Worm (Caenorhabditis elegans) whole organism, late embryonic: ENCODE measurements around the gene lsd-1.
A peak's percentile ranks its signal among the peaks of the same experiment; 100 is the strongest.
"Not testable (repeated sequence)": the region's sequence is repeated elsewhere in the genome, so short reads cannot be mapped to it uniquely, and the experiment has no call there.

Experiments
- F13H6.1 ChIP-seq: sonication (generic microtip); optimal IDR thresholded peaks from 2 replicates; lab custom pipeline; 2016; ENCODE audit warnings: missing genetic modification characterization, missing compliant biosample characterization
- ceh-14 ChIP-seq: sonication (generic microtip); optimal IDR thresholded peaks from 2 replicates; lab custom pipeline; 2016; ENCODE audit warnings: missing genotype, missing genetic modification characterization, missing compliant biosample characterization
- ceh-18 ChIP-seq: sonication (generic microtip); optimal IDR thresholded peaks from 2 replicates; lab custom pipeline; 2016; ENCODE audit warnings: missing genetic modification characterization, missing compliant biosample characterization
- ceh-19 ChIP-seq: fragments of 200-800 bp; sonication (Bioruptor generic); optimal IDR thresholded peaks from 2 replicates; lab custom pipeline; 2018; ENCODE audit warnings: mild to moderate bottlenecking, missing genetic modification characterization, missing compliant biosample characterization
- ceh-2 ChIP-seq: sonication (generic microtip); optimal IDR thresholded peaks from 2 replicates; lab custom pipeline; 2016; ENCODE audit warnings: missing genotype, missing genetic modification characterization, missing compliant biosample characterization
- ceh-24 ChIP-seq: sonication (generic microtip); optimal IDR thresholded peaks from 2 replicates; lab custom pipeline; 2016; ENCODE audit warnings: mild to moderate bottlenecking, missing genetic modification characterization, missing compliant biosample characterization
- ceh-9 ChIP-seq: sonication (generic microtip); optimal IDR thresholded peaks from 2 replicates; lab custom pipeline; 2016; ENCODE audit warnings: mild to moderate bottlenecking, missing genetic modification characterization, inconsistent platforms, missing compliant biosample characterization
- dve-1 ChIP-seq: sonication (generic microtip); optimal IDR thresholded peaks from 2 replicates; lab custom pipeline; 2017; ENCODE audit warnings: antibody characterized with exemption, mild to moderate bottlenecking, missing genetic modification characterization, missing compliant biosample characterization
- elt-2 ChIP-seq: sonication (generic microtip); optimal IDR thresholded peaks from 2 replicates; lab custom pipeline; 2016; ENCODE audit warnings: missing genetic modification reagents, missing genetic modification characterization, missing compliant biosample characterization
- elt-4 ChIP-seq: sonication (generic microtip); optimal IDR thresholded peaks from 2 replicates; lab custom pipeline; 2016; ENCODE audit warnings: missing genetic modification characterization, missing compliant biosample characterization
- ets-4 ChIP-seq: sonication (generic microtip); optimal IDR thresholded peaks from 2 replicates; lab custom pipeline; 2016; ENCODE audit warnings: missing genetic modification characterization, missing compliant biosample characterization
- eyg-1 ChIP-seq: sonication (generic microtip); optimal IDR thresholded peaks from 2 replicates; lab custom pipeline; 2016; ENCODE audit warnings: missing genotype, missing genetic modification characterization, missing compliant biosample characterization
- fkh-10 ChIP-seq: fragments of 150-350 bp; optimal IDR thresholded peaks from 2 replicates; lab custom pipeline; 2014; ENCODE audit warnings: missing biosample characterization, missing genetic modification reagents, missing genetic modification characterization
- gmeb-2 ChIP-seq: sonication (generic microtip); optimal IDR thresholded peaks from 2 replicates; lab custom pipeline; 2016; ENCODE audit warnings: missing genetic modification characterization, inconsistent platforms, missing compliant biosample characterization
- hlh-13 ChIP-seq: fragments of 200-800 bp; sonication (Bioruptor generic); optimal IDR thresholded peaks from 2 replicates; lab custom pipeline; 2018; ENCODE audit warnings: mild to moderate bottlenecking, missing genetic modification characterization, missing compliant biosample characterization
- hlh-15 ChIP-seq: sonication (generic microtip); optimal IDR thresholded peaks from 2 replicates; lab custom pipeline; 2016; ENCODE audit warnings: missing genetic modification characterization, missing compliant biosample characterization
- hlh-30 ChIP-seq: sonication (generic microtip); optimal IDR thresholded peaks from 2 replicates; lab custom pipeline; 2017; ENCODE audit warnings: antibody characterized with exemption, missing genetic modification characterization, missing compliant biosample characterization; ENCODE audit not compliant: insufficient read depth
- hlh-6 ChIP-seq: sonication (generic microtip); optimal IDR thresholded peaks from 2 replicates; lab custom pipeline; 2016; ENCODE audit warnings: missing genotype, missing genetic modification characterization, missing compliant biosample characterization
- madf-2 ChIP-seq: sonication (generic microtip); optimal IDR thresholded peaks from 2 replicates; lab custom pipeline; 2017; ENCODE audit warnings: missing genetic modification characterization, missing compliant biosample characterization
- nfya-1 ChIP-seq: sonication (generic microtip); optimal IDR thresholded peaks from 2 replicates; lab custom pipeline; 2017; ENCODE audit warnings: missing genetic modification characterization, mild to moderate bottlenecking, missing compliant biosample characterization, antibody characterized with exemption, moderate library complexity
- odd-2 ChIP-seq: sonication (generic microtip); optimal IDR thresholded peaks from 2 replicates; lab custom pipeline; 2017; ENCODE audit warnings: antibody characterized with exemption, mild to moderate bottlenecking, missing genetic modification characterization, missing compliant biosample characterization
- pag-3 ChIP-seq: sonication (generic microtip); optimal IDR thresholded peaks from 2 replicates; lab custom pipeline; 2016; ENCODE audit warnings: missing compliant biosample characterization, missing genetic modification characterization, borderline replicate concordance
- pha-2 ChIP-seq: sonication (generic microtip); optimal IDR thresholded peaks from 2 replicates; lab custom pipeline; 2017; ENCODE audit warnings: mild to moderate bottlenecking, missing genetic modification characterization, missing compliant biosample characterization
- pha-4 ChIP-seq: fragments of 150-350 bp; optimal IDR thresholded peaks from 2 replicates; lab custom pipeline; 2018; ENCODE audit warnings: missing biosample characterization, missing genetic modification reagents, missing genetic modification characterization
- rnt-1 ChIP-seq: sonication (generic microtip); optimal IDR thresholded peaks from 2 replicates; lab custom pipeline; 2016; ENCODE audit warnings: missing genetic modification characterization, missing compliant biosample characterization
- sox-2 ChIP-seq: fragments of 200-800 bp; sonication (Bioruptor generic); IDR thresholded peaks from 2 replicates; pipeline ENCODE4 v1.3.6; 2022; ENCODE audit warnings: missing genetic modification reagents, missing genetic modification characterization, missing compliant biosample characterization
- tbx-2 ChIP-seq: sonication (generic microtip); optimal IDR thresholded peaks from 2 replicates; lab custom pipeline; 2016; ENCODE audit warnings: missing genetic modification characterization, missing compliant biosample characterization
- tbx-7 ChIP-seq: sonication (generic microtip); optimal IDR thresholded peaks from 2 replicates; lab custom pipeline; 2016; ENCODE audit warnings: missing genotype, missing genetic modification characterization, missing compliant biosample characterization
- ttx-3 ChIP-seq: sonication (generic microtip); optimal IDR thresholded peaks from 2 replicates; lab custom pipeline; 2016; ENCODE audit warnings: missing genetic modification reagents, missing genetic modification characterization, missing compliant biosample characterization
- unc-3 ChIP-seq, 2 experiments: fragments of 200-800 bp in 1 of 2; sonication (Bioruptor generic) in 1 of 2; sonication (generic microtip) in 1 of 2; conservative IDR thresholded peaks in 1 of 2; optimal IDR thresholded peaks in 1 of 2; 2 replicates each; pipeline versions ENCODE4 v1.3.6 to Lab custom; 2016 to 2022; ENCODE audit warnings: missing compliant biosample characterization in 2 of 2, missing genetic modification characterization in 2 of 2, missing genetic modification reagents in 1 of 2
- ztf-16 ChIP-seq: sonication (generic microtip); optimal IDR thresholded peaks from 2 replicates; lab custom pipeline; 2017; ENCODE audit warnings: missing genetic modification characterization, missing compliant biosample characterization

lsd-1 gene

DNA sequence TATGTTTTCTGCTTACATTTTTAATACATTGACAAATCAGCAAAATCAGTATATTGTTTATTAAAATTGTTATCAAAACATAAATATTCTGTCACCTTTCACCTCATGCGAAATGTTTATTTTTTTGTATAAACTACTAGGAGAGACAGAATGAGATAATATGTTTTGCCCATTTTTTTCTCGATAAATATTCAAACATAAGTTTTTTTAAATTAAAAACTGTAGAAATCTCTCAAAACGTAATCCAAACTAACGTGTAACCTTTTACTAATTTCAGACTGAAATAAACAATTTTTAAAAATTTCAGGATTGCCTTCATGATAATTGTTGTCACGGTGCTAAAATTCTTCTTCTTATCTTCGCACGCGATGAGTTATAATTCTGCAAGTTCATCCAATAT lies 8.6 kb downstream of the lsd-1 start, which contains the start of gene T08D10.5:
T08D10.5 (plus strand) TSS at position 301 of the 400 bp plus-strand sequence.
- TF ChIP-seq ceh-19 (GFP tag; lab: Kevin White, UChicago) (no peak), unc-3 (GFP tag; conservative IDR thresholded peaks at IDR 0.05; lab: Robert Waterston, UW) (no peak), unc-3 (tag; optimal IDR thresholded peaks at IDR 0.05; lab: Kevin White, UChicago) (no peak), pha-4 (tag; lab: Kevin White, UChicago) (no peak), F13H6.1 (no peak), rnt-1 (tag; lab: Kevin White, UChicago) (no peak), ztf-16 (tag; lab: Kevin White, UChicago) (no peak), nfya-1 (tag; lab: Kevin White, UChicago) (no peak), eyg-1 (no peak), odd-2 (no peak), ttx-3 (tag; lab: Kevin White, UChicago) (no peak), ceh-24 (tag; lab: Kevin White, UChicago) (no peak), sox-2 (no peak), hlh-13 (GFP tag; lab: Kevin White, UChicago) (no peak)

DNA sequence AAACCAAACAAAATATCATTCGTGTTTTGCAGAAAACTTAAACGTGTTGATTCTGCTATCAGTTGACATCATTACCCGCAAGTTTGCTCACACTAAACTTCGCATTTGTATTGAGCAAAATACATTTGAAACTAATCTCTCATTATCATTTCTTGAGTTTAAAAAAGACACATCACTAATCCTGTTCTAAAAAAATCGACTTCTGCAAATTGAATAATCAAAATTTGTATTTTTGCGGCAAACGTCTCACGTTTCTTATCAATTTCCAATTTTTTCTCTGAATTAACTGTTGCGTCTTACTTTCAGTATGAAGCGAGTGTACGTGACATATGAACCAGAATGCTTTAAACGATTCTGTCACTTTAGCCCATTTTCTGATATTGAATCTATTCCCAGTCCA lies 11.2 kb downstream of the lsd-1 start, which contains the start of gene C49F5.8:
C49F5.8 (plus strand) TSS at position 301 of the 400 bp plus-strand sequence.
- TF ChIP-seq hlh-6 (tag; lab: Kevin White, UChicago) (no peak), ceh-2 (tag; lab: Kevin White, UChicago) (no peak), pha-2 (tag; lab: Kevin White, UChicago) (no peak), elt-2 (tag; lab: Kevin White, UChicago) (no peak), hlh-30 (no peak), elt-4 (tag; lab: Kevin White, UChicago) (no peak), ets-4 (no peak), nfya-1 (tag; lab: Kevin White, UChicago) (no peak), madf-2 (tag; lab: Kevin White, UChicago) (no peak), ceh-9 (tag; lab: Kevin White, UChicago) (no peak), hlh-15 (no peak), pag-3 (tag; lab: Kevin White, UChicago) (no peak), ceh-14 (tag; lab: Kevin White, UChicago) (no peak), ceh-18 (no peak), gmeb-2 (tag; lab: Kevin White, UChicago) (no peak), fkh-10 (GFP tag; lab: Kevin White, UChicago) (no peak), rnt-1 (tag; lab: Kevin White, UChicago) (no peak), sox-2 (no peak), ceh-19 (GFP tag; lab: Kevin White, UChicago) (no peak), ztf-16 (tag; lab: Kevin White, UChicago) (no peak)

DNA sequence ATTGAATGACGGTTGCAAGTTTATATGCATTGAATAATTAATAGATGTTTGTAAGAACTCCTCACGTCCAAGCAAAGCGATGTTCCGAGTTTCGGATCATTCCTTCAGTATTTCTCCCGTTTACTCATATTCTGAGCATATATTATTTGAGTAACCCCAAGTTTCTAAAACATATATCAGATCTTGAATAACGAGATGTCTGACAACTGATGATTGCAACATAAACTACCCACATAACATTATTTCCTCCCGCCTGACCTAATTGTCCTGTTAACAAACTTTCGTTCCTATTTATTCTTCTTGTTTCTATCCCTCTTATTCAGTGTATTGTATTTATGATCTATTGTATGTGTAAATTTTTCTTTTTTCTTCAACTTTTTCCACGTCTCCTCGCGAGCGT lies 12.5 kb downstream of the lsd-1 start, which contains the start of gene C49F5.13:
C49F5.13 (plus strand) TSS at position 301 of the 400 bp plus-strand sequence.
- TF ChIP-seq ceh-9, tbx-2, tbx-7 (tag; lab: Kevin White, UChicago): not testable (repeated sequence)

DNA sequence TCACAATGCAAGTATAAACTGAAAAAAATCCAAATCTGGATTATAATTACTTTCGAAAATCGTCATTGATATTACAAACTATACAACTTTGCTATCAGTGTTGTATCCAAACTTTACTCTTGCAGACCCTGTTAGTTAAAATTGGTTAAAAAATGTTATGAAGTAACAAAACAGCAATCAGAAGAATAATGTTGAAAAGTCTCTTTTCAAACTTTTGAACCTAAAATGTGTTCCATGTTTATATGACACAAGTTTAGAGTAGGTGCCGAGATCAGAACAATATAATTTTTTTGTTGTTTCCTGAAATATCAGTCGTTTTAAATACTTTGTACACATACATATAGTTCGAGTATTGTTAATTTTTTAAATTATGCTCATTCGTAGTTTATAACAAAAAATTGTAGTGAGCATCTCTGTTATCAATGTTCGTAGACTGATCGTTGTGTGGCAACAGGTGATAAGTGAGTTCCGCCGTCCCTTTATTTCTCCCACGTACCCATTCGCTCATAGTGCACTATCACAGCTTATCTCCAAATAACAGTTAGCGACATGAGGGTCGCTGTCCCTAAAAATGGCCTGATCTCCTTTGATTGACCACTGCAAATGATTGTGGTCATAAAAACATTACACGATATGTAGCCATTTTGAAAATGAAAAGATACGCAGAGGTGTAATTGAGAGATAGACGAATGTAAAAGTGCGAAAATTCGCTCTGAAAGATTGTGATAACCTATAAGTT lies 13.6 kb downstream of the lsd-1 start:
- TF ChIP-seq hlh-13 (GFP tag; lab: Kevin White, UChicago) (no peak), elt-2 (tag; lab: Kevin White, UChicago) (peak; percentile 82)

DNA sequence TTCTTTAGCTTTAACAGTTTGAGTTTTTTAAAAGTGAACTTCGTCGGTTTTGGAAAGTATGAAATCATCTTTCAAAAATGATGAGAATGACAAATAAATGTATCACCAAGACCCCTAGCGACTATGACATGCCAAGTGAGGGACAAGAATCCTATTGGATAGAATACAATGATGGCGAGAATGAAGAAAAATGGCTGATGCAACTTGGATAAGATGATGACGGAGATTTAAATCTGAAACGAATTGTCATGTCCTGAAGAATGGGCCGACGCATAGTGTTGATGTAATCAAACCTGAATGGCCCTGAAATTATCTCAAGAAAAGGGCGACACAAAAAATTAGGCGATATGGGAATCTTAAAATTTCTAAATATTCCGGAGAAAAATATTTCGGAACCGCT lies 15.0 kb downstream of the lsd-1 start:
- peak; percentile 54 for TF ChIP-seq nfya-1 (tag; lab: Kevin White, UChicago)
- no peak for TF ChIP-seq dve-1
